Worm (Caenorhabditis elegans): ENCODE data around the gene T07A5.7.

DNA sequence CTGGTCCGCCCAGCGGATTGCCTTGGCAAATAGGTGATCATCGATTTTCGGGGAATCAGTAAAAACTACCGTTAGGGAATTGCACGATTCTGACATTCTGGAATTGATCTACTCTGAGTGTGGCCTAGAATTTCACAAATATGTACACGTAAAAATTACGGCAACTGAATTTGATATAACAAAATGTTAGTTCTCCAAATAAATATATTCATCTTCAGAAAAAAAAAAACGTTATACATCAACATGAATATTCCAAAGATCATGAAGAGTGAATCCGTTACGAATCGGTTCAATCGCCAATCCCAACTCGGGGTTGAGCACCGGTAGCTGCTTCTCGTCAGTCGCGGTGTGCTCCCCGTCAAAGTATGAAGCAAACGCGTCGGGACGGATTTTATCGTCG lies 52.3 kb downstream of the T07A5.7 start, which contains the start of gene rip-1:
- no peak for TF ChIP-seq ceh-13 (GFP tag; optimal IDR thresholded peaks at IDR 0.05)
- TF ChIP-seq ama-1 (optimal IDR thresholded peaks at IDR 0.05) = no peak
